Worm (Caenorhabditis elegans) whole organism, L4 larva: ENCODE data around the gene K11G12.6.

Experiments
- D1046.2 ChIP-seq: fragments of 200-800 bp; sonication (Bioruptor generic); IDR thresholded peaks from 2 replicates; pipeline ENCODE4 v1.3.6; 2022; ENCODE audit warnings: missing genetic modification characterization, missing compliant biosample characterization
- F10B5.3 ChIP-seq: sonication (generic microtip); optimal IDR thresholded peaks from 2 replicates; lab custom pipeline; 2016; ENCODE audit warnings: mild to moderate bottlenecking, missing genetic modification characterization, missing compliant biosample characterization
- R02D3.7 ChIP-seq: fragments of 150-350 bp; sonication (generic microtip); optimal IDR thresholded peaks from 3 replicates; lab custom pipeline; 2014; ENCODE audit warnings: missing biosample characterization, missing genetic modification characterization
- Y48G9A.11 ChIP-seq: fragments of 200-800 bp; sonication (Bioruptor generic); IDR thresholded peaks from 2 replicates; pipeline ENCODE4 v1.3.6; 2022; ENCODE audit warnings: missing genetic modification reagents, missing genetic modification characterization, missing compliant biosample characterization
- Y5F2A.4 ChIP-seq: fragments of 200-800 bp; sonication (Bioruptor generic); optimal IDR thresholded peaks from 2 replicates; lab custom pipeline; 2018; ENCODE audit warnings: mild to moderate bottlenecking, missing genetic modification characterization, missing compliant biosample characterization
- Y75B8A.6 ChIP-seq: fragments of 200-800 bp; sonication (Bioruptor generic); IDR thresholded peaks from 2 replicates; pipeline ENCODE4 v1.3.6; 2022; ENCODE audit warnings: missing genetic modification reagents, missing genetic modification characterization, missing compliant biosample characterization
- aly-2 ChIP-seq: sonication (generic microtip); optimal IDR thresholded peaks from 2 replicates; lab custom pipeline; 2018; ENCODE audit warnings: missing biosample characterization, missing genetic modification characterization
- ama-1 ChIP-seq: fragments of 150-350 bp; optimal IDR thresholded peaks from 2 replicates; lab custom pipeline; 2014; ENCODE audit warnings: inconsistent platforms, mixed read lengths
- arid-1 ChIP-seq: fragments of 200-800 bp; sonication (Bioruptor generic); conservative IDR thresholded peaks from 2 replicates; pipeline ENCODE4 v1.3.6; 2022; ENCODE audit warnings: missing genetic modification reagents, missing genetic modification characterization, missing compliant biosample characterization
- attf-4 ChIP-seq: sonication (generic microtip); optimal IDR thresholded peaks from 3 replicates; lab custom pipeline; 2017; ENCODE audit warnings: missing biosample characterization, missing genetic modification characterization
- ceh-32 ChIP-seq: sonication (generic microtip); optimal IDR thresholded peaks from 2 replicates; lab custom pipeline; 2016; ENCODE audit warnings: mild to moderate bottlenecking, missing genetic modification characterization, missing compliant biosample characterization; ENCODE audit not compliant: poor library complexity
- ceh-62 ChIP-seq: sonication (generic microtip); optimal IDR thresholded peaks from 2 replicates; lab custom pipeline; 2017; ENCODE audit warnings: missing biosample characterization, missing genetic modification characterization
- ces-1 ChIP-seq: fragments of 150-350 bp; sonication (generic microtip); optimal IDR thresholded peaks from 4 replicates; lab custom pipeline; 2014; ENCODE audit warnings: missing biosample characterization, missing genetic modification reagents, missing genetic modification characterization
- ctbp-1 ChIP-seq: fragments of 200-800 bp; sonication (Bioruptor generic); IDR thresholded peaks from 2 replicates; pipeline ENCODE4 v1.3.6; 2022; ENCODE audit warnings: missing genetic modification reagents, missing genetic modification characterization, missing compliant biosample characterization
- dmd-6 ChIP-seq: fragments of 200-800 bp; sonication (Bioruptor generic); IDR thresholded peaks from 2 replicates; pipeline ENCODE4 v1.3.6; 2022; ENCODE audit warnings: missing genetic modification reagents, missing genetic modification characterization, missing compliant biosample characterization
- egl-27 ChIP-seq: sonication (generic microtip); optimal IDR thresholded peaks from 3 replicates; lab custom pipeline; 2017; ENCODE audit warnings: missing biosample characterization, missing genetic modification reagents, missing genetic modification characterization
- egl-43 ChIP-seq: fragments of 200-800 bp; sonication (Bioruptor generic); IDR thresholded peaks from 2 replicates; pipeline ENCODE4 v1.3.6; 2022; ENCODE audit warnings: missing genetic modification reagents, missing genetic modification characterization, missing compliant biosample characterization
- fos-1 ChIP-seq: fragments of 150-350 bp; optimal IDR thresholded peaks from 2 replicates; lab custom pipeline; 2014; ENCODE audit warnings: missing biosample characterization, missing genetic modification characterization
- gei-8 ChIP-seq: fragments of 200-800 bp; sonication (Bioruptor generic); optimal IDR thresholded peaks from 2 replicates; lab custom pipeline; 2018; ENCODE audit warnings: mild to moderate bottlenecking, missing genetic modification characterization, missing compliant biosample characterization
- hmg-1.1 ChIP-seq: fragments of 200-800 bp; sonication (Bioruptor generic); IDR thresholded peaks from 2 replicates; pipeline ENCODE4 v1.3.6; 2022; ENCODE audit warnings: missing genetic modification reagents, missing genetic modification characterization, missing compliant biosample characterization
- lim-7 ChIP-seq: fragments of 200-800 bp; sonication (Bioruptor generic); IDR thresholded peaks from 2 replicates; pipeline ENCODE4 v1.3.6; 2022; ENCODE audit warnings: missing genetic modification characterization, missing compliant biosample characterization
- lin-13 ChIP-seq: fragments of 150-350 bp; optimal IDR thresholded peaks from 2 replicates; lab custom pipeline; 2014; ENCODE audit warnings: missing biosample characterization, missing genetic modification reagents, missing genetic modification characterization
- lin-15B ChIP-seq: fragments of 150-350 bp; sonication (generic microtip); optimal IDR thresholded peaks from 3 replicates; lab custom pipeline; 2014; ENCODE audit warnings: missing biosample characterization, missing genetic modification characterization
- lin-39 ChIP-seq: fragments of 150-350 bp; optimal IDR thresholded peaks from 2 replicates; lab custom pipeline; 2014; ENCODE audit warnings: missing biosample characterization, missing genetic modification reagents, missing genetic modification characterization
- lir-3 ChIP-seq: sonication (generic microtip); optimal IDR thresholded peaks from 2 replicates; lab custom pipeline; 2016; ENCODE audit warnings: mild to moderate bottlenecking, missing genetic modification characterization, missing compliant biosample characterization
- madf-5 ChIP-seq, 2 experiments: fragments of 200-800 bp; sonication (Bioruptor generic); IDR thresholded peaks; 2 replicates each; pipeline ENCODE4 v1.3.6; 2022; ENCODE audit warnings: missing compliant biosample characterization in 2 of 2, missing genetic modification characterization in 2 of 2
- mdl-1 ChIP-seq, 2 experiments: fragments of 150-350 bp in 1 of 2; sonication (generic microtip) in 1 of 2; optimal IDR thresholded peaks; 2 replicates each; lab custom pipeline; 2014 to 2017; ENCODE audit warnings: missing biosample characterization in 2 of 2, missing genetic modification characterization in 2 of 2
- mdt-29 ChIP-seq: fragments of 200-800 bp; sonication (Bioruptor generic); IDR thresholded peaks from 2 replicates; pipeline ENCODE4 v1.3.6; 2022; ENCODE audit warnings: missing genetic modification reagents, missing genetic modification characterization, missing compliant biosample characterization
- mep-1 ChIP-seq: fragments of 150-350 bp; sonication (generic microtip); optimal IDR thresholded peaks from 3 replicates; lab custom pipeline; 2014; ENCODE audit warnings: missing biosample characterization, missing genetic modification characterization
- mes-2 ChIP-seq: sonication (generic microtip); optimal IDR thresholded peaks from 2 replicates; lab custom pipeline; 2016; ENCODE audit warnings: missing genotype, mild to moderate bottlenecking, missing genetic modification characterization, missing compliant biosample characterization; ENCODE audit not compliant: poor library complexity, severe bottlenecking
- mxl-2 ChIP-seq: fragments of 200-800 bp; sonication (Bioruptor generic); conservative IDR thresholded peaks from 2 replicates; pipeline ENCODE4 v1.3.6; 2022; ENCODE audit warnings: missing genetic modification reagents, missing genetic modification characterization, missing compliant biosample characterization
- nhr-237 ChIP-seq: sonication (generic microtip); optimal IDR thresholded peaks from 2 replicates; lab custom pipeline; 2017; ENCODE audit warnings: missing biosample characterization, missing genetic modification characterization
- nhr-25 ChIP-seq: sonication (generic microtip); optimal IDR thresholded peaks from 2 replicates; lab custom pipeline; 2017; ENCODE audit warnings: missing genetic modification characterization, mild to moderate bottlenecking, missing compliant biosample characterization, antibody characterized with exemption, moderate library complexity, borderline replicate concordance; ENCODE audit not compliant: insufficient read depth
- nhr-28 ChIP-seq: fragments of 150-350 bp; optimal IDR thresholded peaks from 2 replicates; lab custom pipeline; 2014; ENCODE audit warnings: missing biosample characterization, missing genetic modification characterization
- nhr-41 ChIP-seq: fragments of 200-800 bp; sonication (Bioruptor generic); IDR thresholded peaks from 2 replicates; pipeline ENCODE4 v1.3.6; 2022; ENCODE audit warnings: missing genetic modification reagents, missing genetic modification characterization, missing compliant biosample characterization
- nhr-6 ChIP-seq: fragments of 150-350 bp; optimal IDR thresholded peaks from 2 replicates; lab custom pipeline; 2014; ENCODE audit warnings: missing biosample characterization, missing genetic modification characterization
- saeg-2 ChIP-seq: fragments of 200-800 bp; sonication (Bioruptor generic); IDR thresholded peaks from 2 replicates; pipeline ENCODE4 v1.3.6; 2022; ENCODE audit warnings: missing genetic modification reagents, missing genetic modification characterization, missing compliant biosample characterization
- sdz-12 ChIP-seq: fragments of 200-800 bp; sonication (Bioruptor generic); optimal IDR thresholded peaks from 2 replicates; lab custom pipeline; 2018; ENCODE audit warnings: mild to moderate bottlenecking, missing genetic modification characterization, missing compliant biosample characterization
- skn-1 ChIP-seq: fragments of 150-350 bp; optimal IDR thresholded peaks from 2 replicates; lab custom pipeline; 2014; ENCODE audit warnings: missing biosample characterization, missing genetic modification characterization
- snpc-1.2 ChIP-seq: fragments of 200-800 bp; sonication (Bioruptor generic); IDR thresholded peaks from 2 replicates; pipeline ENCODE4 v1.3.6; 2022; ENCODE audit warnings: missing genetic modification reagents, missing genetic modification characterization, missing compliant biosample characterization
- spr-1 ChIP-seq: sonication (generic microtip); optimal IDR thresholded peaks from 2 replicates; lab custom pipeline; 2016; ENCODE audit warnings: mild to moderate bottlenecking, missing genetic modification characterization, missing compliant biosample characterization
- unc-130 ChIP-seq: sonication (generic microtip); optimal IDR thresholded peaks from 2 replicates; lab custom pipeline; 2016; ENCODE audit warnings: missing genetic modification reagents, missing genetic modification characterization, missing compliant biosample characterization
- unc-39 ChIP-seq: sonication (generic microtip); optimal IDR thresholded peaks from 2 replicates; lab custom pipeline; 2017; ENCODE audit warnings: missing biosample characterization, missing genetic modification characterization
- zag-1 ChIP-seq: fragments of 150-350 bp; optimal IDR thresholded peaks from 2 replicates; lab custom pipeline; 2014; ENCODE audit warnings: missing biosample characterization, missing genetic modification characterization
- zfp-2 ChIP-seq: sonication (generic microtip); optimal IDR thresholded peaks from 2 replicates; lab custom pipeline; 2016; ENCODE audit warnings: mild to moderate bottlenecking, missing genetic modification characterization, missing compliant biosample characterization
- zfp-3 ChIP-seq: fragments of 200-800 bp; sonication (Bioruptor generic); conservative IDR thresholded peaks from 2 replicates; pipeline ENCODE4 v1.3.6; 2022; ENCODE audit warnings: missing genetic modification reagents, missing genetic modification characterization, missing compliant biosample characterization
- ztf-11 ChIP-seq: fragments of 150-350 bp; optimal IDR thresholded peaks from 2 replicates; lab custom pipeline; 2014; ENCODE audit warnings: missing biosample characterization, missing genetic modification characterization
- ztf-7 ChIP-seq: fragments of 150-350 bp; optimal IDR thresholded peaks from 2 replicates; lab custom pipeline; 2014; ENCODE audit warnings: missing biosample characterization, missing genetic modification characterization

Gene K11G12.6

ce11 chrX:6737329-6738008 lies 8.0 kb upstream of the K11G12.6 start (continued):
- TF ChIP-seq ceh-32, result no peak
- peak; percentile 73 for TF ChIP-seq hmg-1.1
- no peak for TF ChIP-seq ama-1 (lab: Kevin White, UChicago)
- TF ChIP-seq mdt-29 (GFP tag; lab: Robert Waterston, UW), result peak; percentile 79
- peak; percentile 92 for TF ChIP-seq mep-1
- no peak for TF ChIP-seq skn-1 (tag; lab: Kevin White, UChicago)

DNA sequence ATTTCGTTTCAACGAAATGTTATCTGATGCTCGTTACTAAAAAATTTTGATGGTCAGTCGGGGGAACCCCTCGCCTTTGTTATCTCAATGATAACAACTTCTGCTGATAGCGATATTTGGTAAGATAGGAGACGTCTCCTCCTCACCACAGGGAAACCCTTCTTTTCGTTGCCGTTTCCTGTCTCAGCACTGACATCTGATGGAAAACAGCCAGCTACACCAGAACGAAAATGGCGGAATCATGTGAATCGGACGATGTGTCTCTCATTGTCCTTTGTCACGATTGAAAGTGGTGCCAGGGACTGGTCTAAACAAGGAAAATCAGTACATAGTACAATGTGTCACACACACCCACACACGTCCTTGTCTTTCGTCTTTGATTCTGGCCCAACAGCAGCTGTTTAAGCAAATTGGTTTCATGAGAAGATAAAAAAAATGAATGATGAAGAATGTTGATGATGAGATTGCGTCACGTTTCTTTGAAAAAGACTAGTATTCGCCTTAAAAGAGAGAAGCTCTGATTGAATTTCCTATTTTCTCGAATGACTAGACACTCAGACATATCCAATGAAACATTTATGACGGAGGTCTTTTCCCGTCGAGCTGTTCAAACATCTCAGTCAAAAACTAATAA lies 7.0 kb upstream of the K11G12.6 start:
- TF ChIP-seq R02D3.7 (no peak), mxl-2 (peak; percentile 79), lin-39 (no peak), arid-1 (GFP tag; lab: Robert Waterston, UW) (no peak), snpc-1.2 (no peak), nhr-237 (tag; lab: Kevin White, UChicago) (no peak), nhr-41 (no peak), mes-2 (tag; lab: Kevin White, UChicago) (peak; percentile 25), lin-13 (GFP tag; lab: Kevin White, UChicago) (no peak), Y5F2A.4 (GFP tag; lab: Kevin White, UChicago) (no peak), ctbp-1 (GFP tag; lab: Robert Waterston, UW) (peak; percentile 55; the same call in 1 of the 2 replicates), D1046.2 (no peak), ces-1 (GFP tag; lab: Kevin White, UChicago) (peak; percentile 59), sdz-12 (GFP tag; lab: Kevin White, UChicago) (no peak), zfp-3 (no peak), aly-2 (tag; lab: Kevin White, UChicago) (no peak), mdl-1 (tag; optimal IDR thresholded peaks at IDR 0.05; lab: Kevin White, UChicago) (peak; percentile 97 to 98), ceh-62 (tag; lab: Kevin White, UChicago) (no peak), lim-7 (no peak), spr-1 (tag; lab: Kevin White, UChicago) (no peak), egl-27 (tag; lab: Kevin White, UChicago) (no peak), ztf-11 (tag; lab: Kevin White, UChicago) (no peak), hmg-1.1 (no peak), lin-15B (tag; lab: Kevin White, UChicago) (no peak), unc-130 (GFP tag; lab: Kevin White, UChicago) (no peak), gei-8 (peak; percentile 27), nhr-6 (tag; lab: Kevin White, UChicago) (no peak), Y75B8A.6 (GFP tag; lab: Robert Waterston, UW) (no peak), mdt-29 (GFP tag; lab: Robert Waterston, UW) (no peak), attf-4 (tag; lab: Kevin White, UChicago) (no peak), madf-5 (GFP tag; IDR thresholded peaks at IDR 0.05; lab: Robert Waterston, UW) (no peak), Y48G9A.11 (GFP tag; lab: Robert Waterston, UW) (no peak), egl-43 (no peak), nhr-28 (tag; lab: Kevin White, UChicago) (peak; percentile 77), unc-39 (tag; lab: Kevin White, UChicago) (no peak), zag-1 (no peak), dmd-6 (GFP tag; lab: Robert Waterston, UW) (peak; percentile 91), ztf-7 (tag; lab: Kevin White, UChicago) (no peak), ama-1 (lab: Kevin White, UChicago) (no peak), nhr-25 (peak; percentile 63), F10B5.3 (tag; lab: Kevin White, UChicago) (no peak), zfp-2 (no peak), fos-1 (tag; lab: Kevin White, UChicago) (no peak), lir-3 (tag; lab: Kevin White, UChicago) (no peak), saeg-2 (peak; percentile 67; the same call in 1 of the 2 replicates)
